Fruit fly (Drosophila melanogaster): ENCODE results near the gene scpr-A.

Gene scpr-A

DNA sequence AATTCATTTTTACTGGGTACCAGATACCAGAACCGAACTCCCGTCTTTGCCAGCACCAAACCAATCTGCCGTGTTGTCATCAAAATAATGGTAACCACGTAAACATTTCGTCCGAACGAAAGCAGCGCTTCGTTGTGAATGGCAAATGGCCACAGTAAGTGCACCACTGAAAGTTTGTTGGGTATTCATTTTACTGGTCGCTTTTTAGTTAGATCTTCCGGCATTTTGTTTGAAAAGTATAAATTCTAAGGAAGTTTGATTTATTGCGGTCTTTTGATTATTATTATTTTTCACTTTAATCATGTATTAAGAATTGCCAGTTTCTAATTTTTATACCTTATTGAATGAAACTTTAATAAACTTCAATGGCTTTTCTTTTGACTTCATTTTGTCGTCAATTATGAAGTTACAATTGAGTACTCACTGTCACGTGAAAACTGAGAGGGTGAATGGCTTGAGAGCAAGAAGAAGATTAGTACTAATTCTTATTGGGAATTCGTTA lies 26.5 kb upstream of the scpr-A start, which contains the start of gene ZnT86D (continued):
- TF ChIP-seq cyc (GFP tag; optimal IDR thresholded peaks at IDR 0.05) (peak; percentile 76), net (GFP tag; optimal IDR thresholded peaks at IDR 0.05) (peak; percentile 44), Smox (GFP tag; optimal IDR thresholded peaks at IDR 0.05) (peak; percentile 65), Eip93F (GFP tag; optimal IDR thresholded peaks at IDR 0.05) (no peak), dac (GFP tag; optimal IDR thresholded peaks at IDR 0.05) (peak; percentile 22), CG8632 (GFP tag; optimal IDR thresholded peaks at IDR 0.05) (no peak), CG11762 (GFP tag; optimal IDR thresholded peaks at IDR 0.05; ENCODE audit: insufficient read depth) (peak; percentile 34), CG8319 (GFP tag; optimal IDR thresholded peaks at IDR 0.05) (no peak), achi (GFP tag; optimal IDR thresholded peaks at IDR 0.05) (peak; percentile 64), lz (GFP tag; optimal IDR thresholded peaks at IDR 0.05) (peak; percentile 80), fkh (GFP tag; optimal IDR thresholded peaks at IDR 0.05) (peak; percentile 40), CG15336 (GFP tag; IDR thresholded peaks at IDR 0.05) (peak; percentile 60), CG3032 (tag; optimal IDR thresholded peaks at IDR 0.05) (peak; percentile 71), acj6 (GFP tag; optimal IDR thresholded peaks at IDR 0.05) (peak; percentile 61), pdm3 (GFP tag; optimal IDR thresholded peaks at IDR 0.05) (peak; percentile 69), topi (GFP tag; optimal IDR thresholded peaks at IDR 0.05) (peak; percentile 78), fd59A (GFP tag; optimal IDR thresholded peaks at IDR 0.05) (peak; percentile 1), svp (GFP tag) (no peak)

DNA sequence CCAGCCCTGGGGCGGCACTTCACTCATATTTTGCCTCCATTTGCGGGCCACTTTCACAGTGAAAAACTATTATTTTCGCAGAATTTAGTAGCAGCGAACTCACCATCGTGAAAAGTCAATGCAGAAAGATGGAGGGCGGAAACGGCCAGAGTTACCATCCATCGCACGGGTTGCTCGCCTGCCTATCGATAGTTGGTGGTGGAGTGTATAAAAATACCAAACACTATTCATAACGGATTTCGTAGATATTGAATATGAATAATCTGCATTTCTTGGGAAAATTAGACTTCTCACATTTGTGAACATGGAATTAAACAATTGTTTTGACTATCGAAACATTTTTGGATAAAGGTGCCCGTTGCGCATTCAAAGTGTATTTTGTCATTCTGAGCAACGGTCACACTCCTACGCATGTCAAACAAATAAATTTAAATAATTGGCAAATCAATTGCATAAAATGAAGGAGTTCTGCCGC lies 24.8 kb upstream of the scpr-A start, which contains the start of the genes RpS25 and CG4820:
Gene RpS25 (minus strand): TSS at position 132 of the 475 bp plus-strand sequence.
Gene CG4820 (plus strand): TSS at position 380 of the 475 bp plus-strand sequence.
- TF ChIP-seq ss (GFP tag; optimal IDR thresholded peaks at IDR 0.05), result peak; percentile 71 to 86
- peak; percentile 17 for TF ChIP-seq Lpt (GFP tag; optimal IDR thresholded peaks at IDR 0.05)
- TF ChIP-seq fkh (GFP tag; optimal IDR thresholded peaks at IDR 0.05), result peak; percentile 94
- TF ChIP-seq Met (GFP tag; optimal IDR thresholded peaks at IDR 0.05), result peak; percentile 89
- 0 out of 2 replicates have a peak, but pooled peaks have one; percentile 36 for TF ChIP-seq CG11294 (GFP tag; IDR thresholded peaks at IDR 0.05)
- peak; percentile 82 for TF ChIP-seq pdm3 (GFP tag; optimal IDR thresholded peaks at IDR 0.05)
- TF ChIP-seq CG10631 (GFP tag; optimal IDR thresholded peaks at IDR 0.05), result no peak
- peak; percentile 79 for TF ChIP-seq CG1621 (tag; optimal IDR thresholded peaks at IDR 0.05)
- TF ChIP-seq Ets21C (GFP tag; optimal IDR thresholded peaks at IDR 0.05), result peak; percentile 64
- peak; percentile 87 for TF ChIP-seq vri (GFP tag; optimal IDR thresholded peaks at IDR 0.05)
- peak; percentile 86 for TF ChIP-seq topi (GFP tag; optimal IDR thresholded peaks at IDR 0.05)
- peak; percentile 31 for TF ChIP-seq dsx (GFP tag; optimal IDR thresholded peaks at IDR 0.05; ENCODE audit: poor library complexity, severe bottlenecking)
- peak; percentile 87 for TF ChIP-seq achi (GFP tag; optimal IDR thresholded peaks at IDR 0.05)
- TF ChIP-seq CG15336 (GFP tag; IDR thresholded peaks at IDR 0.05), result peak; percentile 24; the same call in 1 of the 2 replicates
- peak; percentile 79 for TF ChIP-seq CG6808 (GFP tag; optimal IDR thresholded peaks at IDR 0.05)
- peak; percentile 67 for TF ChIP-seq Blimp-1 (GFP tag; optimal IDR thresholded peaks at IDR 0.05)
- peak; percentile 64 for TF ChIP-seq dac (GFP tag; optimal IDR thresholded peaks at IDR 0.05)
- TF ChIP-seq CG8632 (GFP tag; optimal IDR thresholded peaks at IDR 0.05), result peak; percentile 73
- peak; percentile 78 for TF ChIP-seq CG8319 (GFP tag; optimal IDR thresholded peaks at IDR 0.05)
- peak; percentile 57 for TF ChIP-seq fd59A (GFP tag; optimal IDR thresholded peaks at IDR 0.05)
- peak; percentile 88 for TF ChIP-seq CG7368 (GFP tag; optimal IDR thresholded peaks at IDR 0.05)
- TF ChIP-seq Hr4 (GFP tag; optimal IDR thresholded peaks at IDR 0.05), result no peak
- TF ChIP-seq Eip75B (GFP tag; optimal IDR thresholded peaks at IDR 0.05), result peak; percentile 85
- TF ChIP-seq CG6854 (GFP tag; optimal IDR thresholded peaks at IDR 0.05), result peak; percentile 97
- peak; percentile 74 for TF ChIP-seq Smox (GFP tag; optimal IDR thresholded peaks at IDR 0.05)
- TF ChIP-seq Hr38 (GFP tag; optimal IDR thresholded peaks at IDR 0.05), result no peak
- TF ChIP-seq CG6276 (GFP tag; optimal IDR thresholded peaks at IDR 0.05), result no peak
- TF ChIP-seq CG11902 (GFP tag; optimal IDR thresholded peaks at IDR 0.05), result peak; percentile 53
- TF ChIP-seq cyc (GFP tag; optimal IDR thresholded peaks at IDR 0.05), result peak; percentile 88
- TF ChIP-seq CG10669 (GFP tag; optimal IDR thresholded peaks at IDR 0.05), result peak; percentile 76
- peak; percentile 77; the same call in 2 of the 3 replicates for TF ChIP-seq CG6163 (GFP tag; IDR thresholded peaks at IDR 0.05)
- no peak for TF ChIP-seq Gug (GFP tag; IDR thresholded peaks at IDR 0.05)
- TF ChIP-seq CG11762 (GFP tag; optimal IDR thresholded peaks at IDR 0.05; ENCODE audit: insufficient read depth), result peak; percentile 60
- peak; percentile 88 for TF ChIP-seq net (GFP tag; optimal IDR thresholded peaks at IDR 0.05)
- TF ChIP-seq esn (GFP tag; optimal IDR thresholded peaks at IDR 0.05), result peak; percentile 90
- peak; percentile 84 for TF ChIP-seq acj6 (GFP tag; optimal IDR thresholded peaks at IDR 0.05)
- peak; percentile 47 for TF ChIP-seq Sox15 (GFP tag; optimal IDR thresholded peaks at IDR 0.05)
- TF ChIP-seq Eip78C (GFP tag), result peak; percentile 96
- TF ChIP-seq eg (GFP tag; IDR thresholded peaks at IDR 0.05), result peak; percentile 82
- peak; percentile 41 for TF ChIP-seq Ets96B (tag; optimal IDR thresholded peaks at IDR 0.05)
- no peak for TF ChIP-seq svp (GFP tag)
- TF ChIP-seq CG8119 (GFP tag; IDR thresholded peaks at IDR 0.05), result 0 out of 3 replicates have a peak, but pooled peaks have one; percentile 42
- TF ChIP-seq CG34406 (GFP tag; optimal IDR thresholded peaks at IDR 0.05), result peak; percentile 82

Data from whole organism, prepupa.